Worm (Caenorhabditis elegans) whole organism, young adult: Measurements from ENCODE around the gene fbxb-81.

ENCODE experiments used
- F10E7.11 ChIP-seq: sonication (generic microtip); optimal IDR thresholded peaks from 2 replicates; lab custom pipeline; 2017; ENCODE audit warnings: mild to moderate bottlenecking, missing genetic modification characterization, moderate library complexity, missing compliant biosample characterization
- ceh-91 ChIP-seq: fragments of 200-800 bp; sonication (Bioruptor generic); IDR thresholded peaks from 2 replicates; pipeline ENCODE4 v1.3.6; 2022; ENCODE audit warnings: missing genetic modification reagents, missing genetic modification characterization, missing compliant biosample characterization
- madf-10 ChIP-seq: sonication (generic microtip); optimal IDR thresholded peaks from 2 replicates; lab custom pipeline; 2016; ENCODE audit warnings: mild to moderate bottlenecking, missing genetic modification characterization, missing compliant biosample characterization
- sptf-2 ChIP-seq: fragments of 200-800 bp; sonication (Bioruptor generic); optimal IDR thresholded peaks from 2 replicates; lab custom pipeline; 2018; ENCODE audit warnings: mild to moderate bottlenecking, missing genetic modification characterization, missing compliant biosample characterization

DNA sequence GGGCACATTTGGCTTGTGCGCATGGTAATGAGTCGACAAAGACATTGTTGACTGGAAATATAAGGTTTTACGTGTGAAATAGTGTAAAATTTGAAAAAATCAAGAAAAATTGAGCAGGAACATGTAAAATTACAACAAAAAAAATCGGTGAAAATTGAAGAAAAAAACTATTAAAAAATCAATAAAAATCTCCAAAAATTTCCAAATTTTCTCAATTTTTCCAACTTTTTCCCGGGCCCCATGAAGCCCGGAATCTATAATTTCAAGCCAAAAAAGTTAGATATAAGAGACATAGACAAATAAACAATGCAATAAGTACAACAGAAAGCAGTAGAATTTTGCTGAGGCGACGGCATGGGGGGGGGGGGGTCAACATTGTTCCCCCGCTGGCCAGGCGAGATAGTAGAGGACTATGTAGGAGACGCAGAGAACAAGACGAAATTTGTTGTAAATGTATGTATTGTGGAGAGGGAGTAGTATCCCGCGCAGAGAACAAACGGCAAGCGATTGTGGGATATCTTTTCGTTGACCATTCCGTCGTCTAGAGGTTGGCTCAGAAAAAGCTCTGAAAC, 46.2 kb downstream of the fbxb-81 start, which contains the start of gene pat-4:
- TF ChIP-seq F10E7.11 (tag; lab: Kevin White, UChicago) (no peak), ceh-91 (GFP tag; lab: Robert Waterston, UW) (no peak), madf-10 (tag; lab: Kevin White, UChicago) (no peak), sptf-2 (GFP tag; lab: Kevin White, UChicago) (no peak)
